Worm (Caenorhabditis elegans) whole organism, L1 larva: Measurements from ENCODE around the gene C04B4.4.

ENCODE experiments used
- ceh-8 ChIP-seq: fragments of 200-800 bp; sonication (Bioruptor generic); optimal IDR thresholded peaks from 2 replicates; lab custom pipeline; 2018; ENCODE audit warnings: mild to moderate bottlenecking, missing genetic modification characterization, moderate library complexity, missing compliant biosample characterization
- ceh-90 ChIP-seq: sonication (generic microtip); optimal IDR thresholded peaks from 2 replicates; lab custom pipeline; 2016; ENCODE audit warnings: missing genetic modification characterization, missing compliant biosample characterization
- lin-39 ChIP-seq: fragments of 150-350 bp; optimal IDR thresholded peaks from 2 replicates; lab custom pipeline; 2014; ENCODE audit warnings: missing biosample characterization, missing genetic modification reagents, missing genetic modification characterization
- swsn-7 ChIP-seq: sonication (generic microtip); optimal IDR thresholded peaks from 2 replicates; lab custom pipeline; 2016; ENCODE audit warnings: missing genetic modification characterization, missing compliant biosample characterization
- unc-62 ChIP-seq: fragments of 150-350 bp; optimal IDR thresholded peaks from 2 replicates; lab custom pipeline; 2014; ENCODE audit warnings: missing biosample characterization, missing genetic modification reagents, missing genetic modification characterization
- zip-4 ChIP-seq: fragments of 200-800 bp; sonication (Bioruptor generic); optimal IDR thresholded peaks from 2 replicates; lab custom pipeline; 2018; ENCODE audit warnings: mild to moderate bottlenecking, missing genetic modification characterization, moderate library complexity, missing compliant biosample characterization
- ztf-11 ChIP-seq, 2 experiments: sonication (generic microtip); optimal IDR thresholded peaks; 2 replicates each; lab custom pipeline; 2016 to 2017; ENCODE audit warnings: missing genetic modification characterization in 2 of 2, missing biosample characterization in 1 of 2, missing compliant biosample characterization in 1 of 2

DNA sequence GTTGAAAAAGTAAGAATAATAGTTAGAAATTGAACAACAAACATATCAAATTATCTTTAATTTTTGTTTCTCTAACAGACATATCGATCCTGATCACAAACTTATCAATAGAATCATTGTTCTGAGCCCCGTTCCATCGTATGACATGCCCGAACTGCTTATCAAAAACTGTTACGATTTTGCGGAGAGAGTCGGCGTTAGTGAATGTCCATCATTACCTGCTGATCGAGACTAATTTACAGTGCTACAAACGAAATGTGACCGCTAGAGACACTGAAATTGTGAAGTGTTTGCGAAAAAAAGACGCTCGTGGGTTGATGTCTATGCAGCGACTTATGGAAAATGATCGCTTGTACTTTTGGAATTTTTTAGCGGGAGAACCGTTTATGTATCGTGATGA lies 47.7 kb upstream of the C04B4.4 start:
- TF ChIP-seq ceh-90 (tag; lab: Kevin White, UChicago) (no peak), ceh-8 (GFP tag; lab: Kevin White, UChicago) (no peak), zip-4 (GFP tag; lab: Kevin White, UChicago) (no peak), lin-39 (no peak), ztf-11 (tag; optimal IDR thresholded peaks at IDR 0.05; lab: Kevin White, UChicago) (no peak), unc-62 (GFP tag; lab: Kevin White, UChicago) (no peak), swsn-7 (no peak)
